Worm (Caenorhabditis elegans): ENCODE results near the gene tph-1.

Gene tph-1

DNA sequence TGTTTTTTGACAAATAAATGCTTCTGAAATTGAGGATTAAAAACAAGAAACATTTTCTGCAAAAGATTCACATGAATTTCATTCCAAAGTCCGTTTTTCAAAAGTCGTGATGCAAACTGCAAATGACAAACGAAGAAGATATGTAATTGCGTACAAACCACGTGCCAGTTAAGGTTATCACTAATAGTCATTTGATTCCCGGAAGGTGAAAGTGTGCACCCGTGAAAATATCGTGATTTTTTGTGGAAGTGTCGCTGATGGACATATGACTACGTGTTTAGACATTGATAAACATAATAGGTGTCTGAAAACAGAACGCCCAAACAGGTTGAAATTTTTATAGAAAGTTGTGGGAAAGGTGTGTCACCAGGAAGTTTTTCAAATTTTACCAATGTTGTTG is 20.9 kb upstream of the tph-1 start (continued):
- TF ChIP-seq F23B12.7 (tag; optimal IDR thresholded peaks at IDR 0.05; ENCODE audit: insufficient read depth), result no peak
- TF ChIP-seq nfya-1 (tag; optimal IDR thresholded peaks at IDR 0.05; ENCODE audit: borderline replicate concordance, insufficient read depth), result no peak
- no peak for TF ChIP-seq nhr-90 (tag; optimal IDR thresholded peaks at IDR 0.05)
- no peak for TF ChIP-seq sdz-38 (tag; optimal IDR thresholded peaks at IDR 0.05)
- no peak for TF ChIP-seq B0261.1 (tag; optimal IDR thresholded peaks at IDR 0.05)
- TF ChIP-seq Y53F4B.3 (GFP tag; IDR thresholded peaks at IDR 0.05), result no peak
- TF ChIP-seq dox-1 (GFP tag; IDR thresholded peaks at IDR 0.05), result no peak
- no peak for TF ChIP-seq K11D2.4 (GFP tag; IDR thresholded peaks at IDR 0.05)
- TF ChIP-seq madf-8 (GFP tag; conservative IDR thresholded peaks at IDR 0.05), result no peak
- TF ChIP-seq F22D6.2 (tag; optimal IDR thresholded peaks at IDR 0.05), result peak; percentile 3
- no peak for TF ChIP-seq attf-6 (GFP tag; IDR thresholded peaks at IDR 0.05)
- no peak for TF ChIP-seq B0336.3 (GFP tag; IDR thresholded peaks at IDR 0.05)
- no peak for TF ChIP-seq F33H1.4 (GFP tag; IDR thresholded peaks at IDR 0.05)
- peak; percentile 28 for TF ChIP-seq ztf-22 (GFP tag; optimal IDR thresholded peaks at IDR 0.05)
- TF ChIP-seq F49E8.2 (tag; optimal IDR thresholded peaks at IDR 0.05; ENCODE audit: insufficient read depth), result no peak
- TF ChIP-seq him-1 (tag; optimal IDR thresholded peaks at IDR 0.05), result no peak
- no peak for TF ChIP-seq ceh-79 (tag; optimal IDR thresholded peaks at IDR 0.05)
- peak; percentile 75 for TF ChIP-seq ets-4 (GFP tag; optimal IDR thresholded peaks at IDR 0.05)
- no peak for TF ChIP-seq xnd-1 (tag; optimal IDR thresholded peaks at IDR 0.05)
- no peak for TF ChIP-seq unc-130 (GFP tag; optimal IDR thresholded peaks at IDR 0.05)
- TF ChIP-seq snpc-1.1 (tag; optimal IDR thresholded peaks at IDR 0.05; ENCODE audit: insufficient read depth), result no peak
- TF ChIP-seq attf-3 (GFP tag; conservative IDR thresholded peaks at IDR 0.05), result no peak
- TF ChIP-seq F55B11.4 (tag; optimal IDR thresholded peaks at IDR 0.05; ENCODE audit: borderline replicate concordance, insufficient read depth), result no peak
- TF ChIP-seq mel-28 (tag; optimal IDR thresholded peaks at IDR 0.05; ENCODE audit: borderline replicate concordance), result no peak
- TF ChIP-seq egl-44 (GFP tag; IDR thresholded peaks at IDR 0.05), result peak; percentile 46; the same call in 1 of the 2 replicates
- no peak for TF ChIP-seq bed-2 (GFP tag; IDR thresholded peaks at IDR 0.05)
- TF ChIP-seq nhr-179 (tag; optimal IDR thresholded peaks at IDR 0.05), result no peak
- TF ChIP-seq hlh-26 (GFP tag; conservative IDR thresholded peaks at IDR 0.05), result no peak
- TF ChIP-seq zfh-2 (GFP tag; conservative IDR thresholded peaks at IDR 0.05), result no peak
- TF ChIP-seq lsl-1 (GFP tag; optimal IDR thresholded peaks at IDR 0.05), result no peak
- peak; percentile 69; the same call in 1 of the 2 replicates for TF ChIP-seq C06A6.2 (GFP tag; conservative IDR thresholded peaks at IDR 0.05)
- peak; percentile 25 for TF ChIP-seq ZK185.1 (tag; optimal IDR thresholded peaks at IDR 0.05; ENCODE audit: poor library complexity, severe bottlenecking)
- no peak for TF ChIP-seq sptf-2 (GFP tag; optimal IDR thresholded peaks at IDR 0.05)
- peak; percentile 20 for TF ChIP-seq somi-1 (GFP tag; optimal IDR thresholded peaks at IDR 0.05)
- no peak for TF ChIP-seq unc-62 (GFP tag; optimal IDR thresholded peaks at IDR 0.05)
- no peak for TF ChIP-seq B0019.2 (GFP tag; conservative IDR thresholded peaks at IDR 0.05)
- no peak for TF ChIP-seq die-1 (tag; optimal IDR thresholded peaks at IDR 0.05)
- TF ChIP-seq tlf-1 (GFP tag; optimal IDR thresholded peaks at IDR 0.05), result peak; percentile 61
- TF ChIP-seq madf-3 (GFP tag; IDR thresholded peaks at IDR 0.05), result no peak
- TF ChIP-seq Y95B8A.8 (GFP tag; IDR thresholded peaks at IDR 0.05), result peak; percentile 53; the same call in 1 of the 2 replicates
- TF ChIP-seq madf-10 (tag; optimal IDR thresholded peaks at IDR 0.05), result no peak
- no peak for TF ChIP-seq ztf-6 (GFP tag; IDR thresholded peaks at IDR 0.05)
- TF ChIP-seq lin-26 (GFP tag; IDR thresholded peaks at IDR 0.05), result no peak
- TF ChIP-seq Y67H2A.10 (GFP tag; conservative IDR thresholded peaks at IDR 0.05), result no peak
- peak; percentile 72 for TF ChIP-seq chd-7 (tag; optimal IDR thresholded peaks at IDR 0.05)
- no peak for TF ChIP-seq sea-2 (GFP tag; IDR thresholded peaks at IDR 0.05)
- TF ChIP-seq nfya-2 (GFP tag; IDR thresholded peaks at IDR 0.05), result no peak
- no peak for TF ChIP-seq F52B5.7 (tag; optimal IDR thresholded peaks at IDR 0.05)
- no peak for TF ChIP-seq B0035.1 (tag; optimal IDR thresholded peaks at IDR 0.05)

Data from whole organism, young adult.